Fruit fly (Drosophila melanogaster) whole organism, embryonic: ENCODE measurements around the gene CG17027.

ENCODE experiments used
- Awh ChIP-seq: fragments of 200-800 bp; sonication (Bioruptor generic); IDR thresholded peaks from 2 replicates; pipeline ENCODE4, ENCODE4 v1.3.6; 2022; ENCODE audit warnings: missing biosample characterization, missing genetic modification characterization
- B-H2 ChIP-seq: fragments of 200-800 bp; sonication (Bioruptor generic); optimal IDR thresholded peaks from 2 replicates; lab custom pipeline; 2018; ENCODE audit warnings: missing biosample characterization, mild to moderate bottlenecking, missing genetic modification characterization
- CG10366 ChIP-seq: fragments of 200-800 bp; sonication (Bioruptor generic); IDR thresholded peaks from 2 replicates; pipeline ENCODE4 v1.3.6; 2022; ENCODE audit warnings: missing biosample characterization, missing genetic modification characterization
- CG11695 ChIP-seq: fragments of 200-800 bp; sonication (Bioruptor generic); IDR thresholded peaks from 3 replicates; pipeline ENCODE4 v1.3.6; 2022; ENCODE audit warnings: missing biosample characterization, missing genetic modification characterization
- CG1233 ChIP-seq: fragments of 200-800 bp; sonication (Bioruptor generic); optimal IDR thresholded peaks from 4 replicates; lab custom pipeline; 2018; ENCODE audit warnings: missing biosample characterization, mild to moderate bottlenecking, missing genetic modification characterization
- CG14441 ChIP-seq: fragments of 200-800 bp; sonication (Bioruptor generic); IDR thresholded peaks from 2 replicates; pipeline ENCODE4 v1.3.6; 2022; ENCODE audit warnings: missing biosample characterization, missing genetic modification characterization
- CG15696 ChIP-seq: fragments of 200-800 bp; sonication (Bioruptor generic); optimal IDR thresholded peaks from 2 replicates; lab custom pipeline; 2019; ENCODE audit warnings: missing biosample characterization, mild to moderate bottlenecking, missing genetic modification characterization, moderate library complexity
- CG1602 ChIP-seq: fragments of 200-800 bp; sonication (Bioruptor generic); optimal IDR thresholded peaks from 3 replicates; lab custom pipeline; 2016; ENCODE audit warnings: missing biosample characterization, missing genetic modification characterization
- CG17802 ChIP-seq: fragments of 200-800 bp; sonication (Bioruptor generic); optimal IDR thresholded peaks from 2 replicates; lab custom pipeline; 2018; ENCODE audit warnings: missing biosample characterization, mild to moderate bottlenecking, missing genetic modification characterization, moderate library complexity
- CG2120 ChIP-seq: fragments of 200-800 bp; sonication (Bioruptor generic); optimal IDR thresholded peaks from 3 replicates; lab custom pipeline; 2016; ENCODE audit warnings: missing biosample characterization, missing genetic modification characterization
- CG2199 ChIP-seq: fragments of 200-800 bp; sonication (Bioruptor generic); IDR thresholded peaks from 3 replicates; pipeline ENCODE4 v1.3.6; 2022; ENCODE audit warnings: missing biosample characterization, missing genetic modification characterization
- CG3838 ChIP-seq: fragments of 200-800 bp; sonication (Bioruptor generic); optimal IDR thresholded peaks from 3 replicates; lab custom pipeline; 2016; ENCODE audit warnings: missing biosample characterization, missing genetic modification characterization
- CG6175 ChIP-seq: fragments of 200-800 bp; sonication (Bioruptor generic); IDR thresholded peaks from 3 replicates; pipeline ENCODE4 v1.3.6; 2022; ENCODE audit warnings: missing biosample characterization, missing genetic modification characterization
- CG6791 ChIP-seq: fragments of 200-800 bp; sonication (Bioruptor generic); IDR thresholded peaks from 3 replicates; pipeline ENCODE4 v1.3.6; 2022; ENCODE audit warnings: missing biosample characterization, missing genetic modification characterization; ENCODE audit not compliant: partially characterized antibody
- CG6854 ChIP-seq: fragments of 200-800 bp; sonication (Bioruptor generic); optimal IDR thresholded peaks from 3 replicates; lab custom pipeline; 2017; ENCODE audit warnings: missing biosample characterization, mild to moderate bottlenecking, missing genetic modification characterization
- CG7786 ChIP-seq: fragments of 200-800 bp; sonication (Bioruptor generic); optimal IDR thresholded peaks from 2 replicates; lab custom pipeline; 2016; ENCODE audit warnings: missing biosample characterization, missing genetic modification characterization
- CG9609 ChIP-seq: fragments of 200-800 bp; sonication (Bioruptor generic); optimal IDR thresholded peaks from 3 replicates; lab custom pipeline; 2016; ENCODE audit warnings: missing biosample characterization, missing genetic modification characterization
- CHES-1-like ChIP-seq: fragments of 200-800 bp; sonication (Bioruptor generic); optimal IDR thresholded peaks from 2 replicates; lab custom pipeline; 2016; ENCODE audit warnings: missing biosample characterization, missing genetic modification characterization
- CkIIα-i1 ChIP-seq: fragments of 200-800 bp; sonication (Bioruptor generic); IDR thresholded peaks from 2 replicates; pipeline ENCODE4 v1.3.6; 2022; ENCODE audit warnings: missing biosample characterization, missing genetic modification characterization
- D19A ChIP-seq: fragments of 200-800 bp; optimal IDR thresholded peaks from 3 replicates; lab custom pipeline; 2019; ENCODE audit warnings: missing biosample characterization, mild to moderate bottlenecking, missing genetic modification characterization, moderate library complexity
- Dip2 ChIP-seq: fragments of 200-800 bp; sonication (Bioruptor generic); IDR thresholded peaks from 2 replicates; pipeline ENCODE4 v1.3.6; 2022; ENCODE audit warnings: missing biosample characterization, missing genetic modification characterization
- E2f1 ChIP-seq: fragments of 200-800 bp; sonication (Bioruptor generic); IDR thresholded peaks from 2 replicates; pipeline ENCODE4 v1.3.6; 2022; ENCODE audit warnings: missing biosample characterization, missing genetic modification characterization
- Ets65A ChIP-seq: fragments of 200-800 bp; sonication (Bioruptor generic); peaks from one replicate; lab custom pipeline; 2016; ENCODE audit warnings: missing biosample characterization, missing genetic modification characterization
- H15 ChIP-seq: fragments of 200-800 bp; sonication (Bioruptor generic); IDR thresholded peaks from 3 replicates; pipeline ENCODE4 v1.3.6; 2022; ENCODE audit warnings: missing biosample characterization, missing genetic modification characterization
- HLH4C ChIP-seq: fragments of 200-800 bp; sonication (Bioruptor generic); IDR thresholded peaks from 3 replicates; pipeline ENCODE4 v1.3.6; 2022; ENCODE audit warnings: missing biosample characterization, missing genetic modification characterization; ENCODE audit not compliant: partially characterized antibody
- HLH54F ChIP-seq: fragments of 200-800 bp; sonication (Bioruptor generic); optimal IDR thresholded peaks from 3 replicates; lab custom pipeline; 2016; ENCODE audit warnings: missing biosample characterization, missing genetic modification characterization
- Med ChIP-seq: fragments of 200-800 bp; sonication (Bioruptor generic); peaks from one replicate; lab custom pipeline; 2016; ENCODE audit warnings: missing biosample characterization, missing genetic modification characterization, mild to moderate bottlenecking, inconsistent platforms, moderate library complexity
- Opbp ChIP-seq: fragments of 200-800 bp; sonication (Bioruptor generic); IDR thresholded peaks from 3 replicates; pipeline ENCODE4 v1.3.6; 2022; ENCODE audit warnings: missing biosample characterization, missing genetic modification characterization; ENCODE audit not compliant: partially characterized antibody
- PHDP ChIP-seq: fragments of 200-800 bp; sonication (Bioruptor generic); optimal IDR thresholded peaks from 3 replicates; lab custom pipeline; 2018; ENCODE audit warnings: missing biosample characterization, mild to moderate bottlenecking, missing genetic modification characterization, moderate library complexity
- Scr ChIP-seq: fragments of 200-800 bp; sonication (Bioruptor generic); IDR thresholded peaks from 2 replicates; pipeline ENCODE4 v1.3.6; 2022; ENCODE audit warnings: missing biosample characterization, missing genetic modification characterization; ENCODE audit not compliant: partially characterized antibody
- Taf1 ChIP-seq: fragments of 200-800 bp; sonication (Bioruptor generic); IDR thresholded peaks from 2 replicates; pipeline ENCODE4 v1.3.6; 2022; ENCODE audit warnings: missing biosample characterization, missing genetic modification characterization
- ab ChIP-seq: fragments of 200-800 bp; sonication (Bioruptor generic); optimal IDR thresholded peaks from 2 replicates; lab custom pipeline; 2016; ENCODE audit warnings: missing biosample characterization, missing genetic modification characterization
- bsh ChIP-seq, 2 experiments: fragments of 200-800 bp; sonication (Bioruptor generic); optimal IDR thresholded peaks; 2 replicates each; lab custom pipeline; 2017 to 2018; ENCODE audit warnings: mild to moderate bottlenecking in 2 of 2, missing biosample characterization in 2 of 2, missing genetic modification characterization in 2 of 2, moderate library complexity in 1 of 2
- cas ChIP-seq: fragments of 200-800 bp; sonication (Bioruptor generic); IDR thresholded peaks from 2 replicates; pipeline ENCODE4 v1.3.6; 2022; ENCODE audit warnings: missing biosample characterization, missing genetic modification characterization
- croc ChIP-seq: fragments of 200-800 bp; sonication (Bioruptor generic); conservative IDR thresholded peaks from 3 replicates; pipeline ENCODE4 v1.3.6; 2022; ENCODE audit warnings: missing biosample characterization, missing genetic modification characterization
- gsb ChIP-seq: fragments of 200-800 bp; sonication (Bioruptor generic); IDR thresholded peaks from 2 replicates; pipeline ENCODE4 v1.3.6; 2022; ENCODE audit warnings: missing biosample characterization, missing genetic modification characterization
- ham ChIP-seq: fragments of 200-800 bp; sonication (Bioruptor generic); IDR thresholded peaks from 2 replicates; pipeline ENCODE4 v1.3.6; 2022; ENCODE audit warnings: missing biosample characterization, missing genetic modification characterization
- her ChIP-seq: fragments of 200-800 bp; sonication (Bioruptor generic); optimal IDR thresholded peaks from 2 replicates; lab custom pipeline; 2016; ENCODE audit warnings: missing biosample characterization, missing genetic modification characterization
- knrl ChIP-seq: fragments of 200-800 bp; sonication (Bioruptor generic); IDR thresholded peaks from 3 replicates; pipeline ENCODE4 v1.3.6; 2022; ENCODE audit warnings: missing biosample characterization, missing genetic modification characterization; ENCODE audit not compliant: partially characterized antibody
- lab ChIP-seq: fragments of 200-800 bp; sonication (Bioruptor generic); optimal IDR thresholded peaks from 3 replicates; lab custom pipeline; 2017; ENCODE audit warnings: missing biosample characterization, missing genetic modification characterization, mild to moderate bottlenecking, moderate library complexity, missing genetic modification reagents
- nau ChIP-seq: fragments of 200-800 bp; sonication (Bioruptor generic); optimal IDR thresholded peaks from 3 replicates; lab custom pipeline; 2017; ENCODE audit warnings: missing biosample characterization, mild to moderate bottlenecking, missing genetic modification characterization, missing genetic modification reagents
- nom ChIP-seq: fragments of 200-800 bp; sonication (Bioruptor generic); optimal IDR thresholded peaks from 2 replicates; lab custom pipeline; 2017; ENCODE audit warnings: missing biosample characterization, missing genetic modification characterization, mild to moderate bottlenecking, moderate library complexity, missing genetic modification reagents
- oc ChIP-seq: fragments of 200-800 bp; sonication (Bioruptor generic); optimal IDR thresholded peaks from 2 replicates; lab custom pipeline; 2018; ENCODE audit warnings: missing biosample characterization, mild to moderate bottlenecking, missing genetic modification characterization, moderate library complexity
- p53 ChIP-seq: fragments of 200-800 bp; sonication (Bioruptor generic); optimal IDR thresholded peaks from 2 replicates; lab custom pipeline; 2016; ENCODE audit warnings: missing biosample characterization, missing genetic modification characterization
- sc ChIP-seq, 3 experiments: fragments of >200 bp in 2 of 3; fragments of 200-800 bp in 1 of 3; sonication (Bioruptor generic) in 1 of 3; optimal IDR thresholded peaks; 2 replicates in 2 of 3; 3 replicates in 1 of 3; lab custom pipeline; 2017; ENCODE audit warnings: mild to moderate bottlenecking in 1 of 3, missing biosample characterization in 1 of 3, missing genetic modification characterization in 1 of 3, missing genetic modification reagents in 1 of 3
- scrt ChIP-seq: fragments of 200-800 bp; sonication (Bioruptor generic); optimal IDR thresholded peaks from 2 replicates; lab custom pipeline; 2018; ENCODE audit warnings: missing biosample characterization, mild to moderate bottlenecking, missing genetic modification characterization, moderate library complexity
- seq ChIP-seq: fragments of 200-800 bp; sonication (Bioruptor generic); IDR thresholded peaks from 2 replicates; pipeline ENCODE4 v1.3.6; 2022; ENCODE audit warnings: missing biosample characterization, missing genetic modification characterization
- so ChIP-seq: fragments of 200-800 bp; sonication (Bioruptor generic); IDR thresholded peaks from 3 replicates; pipeline ENCODE4 v1.3.6; 2022; ENCODE audit warnings: missing biosample characterization, missing genetic modification characterization
- trem ChIP-seq: fragments of 200-800 bp; optimal IDR thresholded peaks from 3 replicates; lab custom pipeline; 2019; ENCODE audit warnings: missing biosample characterization, mild to moderate bottlenecking, missing genetic modification characterization, moderate library complexity

Gene CG17027

dm6 chr3L:15956448-15957010, 23.4 kb upstream of the CG17027 start, which contains the start of gene elgi (continued):
- no peak for TF ChIP-seq CG17802 (tag; lab: Kevin White, UChicago)
- no peak for TF ChIP-seq ham (GFP tag; lab: Robert Waterston, UW)
- no peak for TF ChIP-seq Awh
- TF ChIP-seq CHES-1-like, result peak; percentile 71
- no peak for TF ChIP-seq CG15696 (tag; lab: Kevin White, UChicago)
- TF ChIP-seq Scr (GFP tag; lab: Robert Waterston, UW), result peak; percentile 22
- peak; percentile 94 for TF ChIP-seq Ets65A (GFP tag; lab: Kevin White, UChicago)
- no peak for TF ChIP-seq Taf1
- no peak for TF ChIP-seq CkIIα-i1 (GFP tag; lab: Robert Waterston, UW)
- no peak for TF ChIP-seq CG6854 (GFP tag; lab: Kevin White, UChicago)
- TF ChIP-seq Med (GFP tag; lab: Kevin White, UChicago), result peak; percentile 94
- peak; percentile 60 for TF ChIP-seq her (GFP tag; lab: Kevin White, UChicago)
- TF ChIP-seq oc (tag; lab: Kevin White, UChicago), result peak; percentile 59
- no peak for TF ChIP-seq Dip2 (GFP tag; lab: Robert Waterston, UW)
- no peak for TF ChIP-seq ab (GFP tag; lab: Kevin White, UChicago)
- 0 out of 3 replicates have a peak, but pooled peaks have one; percentile 18 for TF ChIP-seq Opbp (GFP tag; lab: Robert Waterston, UW)
- no peak for TF ChIP-seq croc (GFP tag; lab: Robert Waterston, UW)
- TF ChIP-seq CG14441 (GFP tag; lab: Robert Waterston, UW), result peak; percentile 45; the same call in 1 of the 2 replicates
- TF ChIP-seq CG7786, result peak; percentile 76
- 0 out of 2 replicates have a peak, but pooled peaks have one; percentile 24 for TF ChIP-seq gsb
- TF ChIP-seq lab (GFP tag; lab: Kevin White, UChicago), result peak; percentile 73
- no peak for TF ChIP-seq D19A (tag; lab: Kevin White, UChicago)
- no peak for TF ChIP-seq scrt
- TF ChIP-seq trem (tag; lab: Kevin White, UChicago), result peak; percentile 18
- no peak for TF ChIP-seq knrl (GFP tag; lab: Robert Waterston, UW)
- TF ChIP-seq PHDP, result peak; percentile 34
- peak; percentile 50 for TF ChIP-seq CG1233
- TF ChIP-seq nau (GFP tag; lab: Kevin White, UChicago), result no peak
- TF ChIP-seq CG2199 (GFP tag; lab: Robert Waterston, UW), result no peak
- TF ChIP-seq HLH54F (GFP tag; lab: Kevin White, UChicago), result peak; percentile 67

dm6 chr3L:15958612-15959315, 21.1 kb upstream of the CG17027 start, which contains the start of gene CG17032:
TSS of gene CG17032 (plus strand) at chr3L:15958843.
- TF ChIP-seq sc (optimal IDR thresholded peaks at IDR 0.05; lab: Kevin White, UChicago), result no peak
- TF ChIP-seq sc (GFP tag; optimal IDR thresholded peaks at IDR 0.05; lab: Kevin White, UChicago), result no peak
- TF ChIP-seq p53 (GFP tag; lab: Kevin White, UChicago), result no peak
- TF ChIP-seq HLH4C (GFP tag; lab: Robert Waterston, UW), result no peak
- peak; percentile 24; the same call in 1 of the 3 replicates for TF ChIP-seq CG6791 (GFP tag; lab: Robert Waterston, UW)
- 0 out of 3 replicates have a peak, but pooled peaks have one; percentile 6 for TF ChIP-seq so
- no peak for TF ChIP-seq CG9609 (GFP tag; lab: Kevin White, UChicago)
- TF ChIP-seq H15 (GFP tag; lab: Robert Waterston, UW), result no peak
- TF ChIP-seq CG1602 (GFP tag; lab: Kevin White, UChicago), result no peak
- no peak for TF ChIP-seq CG3838 (GFP tag; lab: Kevin White, UChicago)
- peak; percentile 26; the same call in 1 of the 2 replicates for TF ChIP-seq E2f1 (GFP tag; lab: Robert Waterston, UW)
- peak; percentile 39 for TF ChIP-seq nom (GFP tag; lab: Kevin White, UChicago)
- TF ChIP-seq B-H2 (GFP tag; lab: Kevin White, UChicago), result peak; percentile 67
- TF ChIP-seq CG6175 (GFP tag; lab: Robert Waterston, UW), result peak; percentile 51; the same call in 1 of the 3 replicates
- TF ChIP-seq seq (GFP tag; lab: Robert Waterston, UW), result no peak
- peak; percentile 25; the same call in 1 of the 3 replicates for TF ChIP-seq CG11695 (GFP tag; lab: Robert Waterston, UW)
- TF ChIP-seq CG10366 (GFP tag; lab: Robert Waterston, UW), result no peak
- no peak for TF ChIP-seq cas (GFP tag; lab: Robert Waterston, UW)
- peak in 1 of 2 experiments; percentile 30 for TF ChIP-seq bsh (GFP tag; optimal IDR thresholded peaks at IDR 0.05; lab: Kevin White, UChicago)
- no peak for TF ChIP-seq CG2120 (GFP tag; lab: Kevin White, UChicago)
